Worm (Caenorhabditis elegans) whole organism, dauer: ENCODE results near the gene C13C4.8.

Experiments
- unc-62 ChIP-seq: sonication (generic microtip); optimal IDR thresholded peaks from 2 replicates; lab custom pipeline; 2017; ENCODE audit warnings: missing biosample characterization, missing genetic modification reagents, missing genetic modification characterization

C13C4.8 gene

ce11 chrV:12117567-12118053 is at the start of gene C13C4.8:
Gene C13C4.8, plus strand, starts transcription at chrV:12118003.
- TF ChIP-seq unc-62: no peak

ce11 chrV:12068437-12068836 is 49.4 kb upstream of the C13C4.8 start, which contains the start of gene kmo-2:
Gene kmo-2, minus strand, starts transcription at chrV:12068537.
- TF ChIP-seq unc-62: no peak

DNA sequence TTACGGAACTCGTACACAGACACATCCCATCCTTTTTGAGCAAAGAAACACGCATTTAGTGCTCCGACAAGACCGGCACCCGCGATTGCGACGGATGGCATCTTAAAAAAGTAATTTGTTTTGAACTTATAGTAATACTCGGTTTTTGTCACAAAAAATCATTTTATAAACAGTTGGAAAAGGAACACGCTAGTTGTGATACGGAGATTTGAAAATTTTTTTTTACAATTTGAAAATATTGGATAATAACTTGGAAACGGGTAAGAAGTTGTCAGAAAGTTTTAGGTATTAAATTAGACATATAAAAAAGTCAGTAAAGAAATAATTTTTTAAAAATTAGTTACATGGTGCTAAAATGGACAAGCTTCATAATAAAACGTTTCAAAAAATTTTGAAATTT is 47.4 kb upstream of the C13C4.8 start, which contains the start of gene kmo-1:
kmo-1 (minus strand) TSS at position 101 of the 400 bp plus-strand sequence.
- no peak for TF ChIP-seq unc-62

- TF ChIP-seq unc-62: no peak
Observed at ce11 chrV:12071483-12071882, 46.3 kb upstream of the C13C4.8 start.

- TF ChIP-seq unc-62: no peak
Observed at ce11 chrV:12074886-12075285, 42.9 kb upstream of the C13C4.8 start, which contains the start of gene R07B7.6. Gene R07B7.6, minus strand, starts transcription at chrV:12074986.

DNA sequence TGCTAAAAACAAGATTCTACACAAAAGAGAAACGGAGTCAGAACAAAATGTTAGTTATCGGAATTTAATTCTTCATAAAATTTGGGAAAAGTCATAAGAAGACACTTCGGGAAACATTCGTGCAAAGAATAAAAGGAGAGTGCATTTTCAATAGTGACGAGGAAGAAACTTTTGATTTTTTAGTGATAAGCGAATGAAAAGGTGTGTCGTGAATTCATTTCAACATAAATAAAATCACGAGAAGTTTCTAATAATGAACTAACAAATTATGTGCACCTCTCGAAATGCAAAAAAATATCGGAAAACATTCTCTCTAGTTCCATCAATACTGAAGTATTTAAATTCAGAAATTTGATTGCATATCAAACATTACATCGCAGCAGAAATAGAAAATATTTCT is 41.8 kb upstream of the C13C4.8 start:
- no peak for TF ChIP-seq unc-62

ce11 chrV:12080274-12080673 is 37.5 kb upstream of the C13C4.8 start, which contains the start of gene R07B7.9:
Gene R07B7.9, minus strand, starts transcription at chrV:12080374.
- TF ChIP-seq unc-62: no peak

DNA sequence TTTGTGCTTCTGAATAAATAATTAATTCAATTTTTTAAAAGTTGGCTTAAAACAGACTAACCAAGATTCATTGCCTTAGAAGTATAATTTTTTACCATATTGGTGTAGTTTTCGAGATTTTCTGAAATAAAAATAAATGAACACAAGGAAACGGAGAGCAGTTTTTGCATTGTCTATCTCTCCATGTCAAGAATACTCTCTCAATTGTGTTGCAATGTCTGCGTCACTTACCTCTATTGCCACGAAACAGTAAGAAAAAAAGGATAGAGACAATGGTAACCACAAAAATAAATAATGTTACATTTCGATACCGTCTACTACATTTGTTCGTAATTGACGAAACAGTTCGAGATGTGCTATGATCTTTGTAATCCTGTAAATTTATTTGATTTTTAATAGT is 34.9 kb upstream of the C13C4.8 start, which contains the start of gene R07B7.10:
R07B7.10 (plus strand) TSS at position 285 of the 400 bp plus-strand sequence.
- TF ChIP-seq unc-62: no peak

- TF ChIP-seq unc-62: no peak
Observed at ce11 chrV:12084216-12084615, 33.6 kb upstream of the C13C4.8 start, which contains the start of gene R07B7.8. Gene R07B7.8, minus strand, starts transcription at chrV:12084316.

- TF ChIP-seq unc-62: no peak
Observed at ce11 chrV:12085867-12086634, 31.8 kb upstream of the C13C4.8 start.

DNA sequence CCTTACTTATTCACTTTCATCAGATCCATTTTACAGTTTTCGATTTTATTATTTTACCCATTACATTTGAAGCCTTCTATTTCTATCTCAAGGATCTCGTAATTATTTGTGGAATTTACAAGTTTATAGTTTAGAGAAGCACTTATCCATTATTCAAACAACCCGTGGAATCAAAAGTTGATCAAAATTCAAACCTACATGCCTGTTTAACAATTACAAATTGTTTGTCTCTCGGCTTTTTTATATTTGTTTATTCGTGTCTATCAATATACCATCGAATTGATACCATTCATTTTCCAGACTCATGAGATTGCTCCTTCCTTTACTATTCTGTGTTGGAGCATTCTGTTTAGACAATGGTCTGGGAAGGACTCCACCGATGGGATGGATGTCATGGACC is 30.9 kb upstream of the C13C4.8 start, which contains the start of gene gana-1:
gana-1 (plus strand) TSS at position 301 of the 400 bp plus-strand sequence.
- TF ChIP-seq unc-62: no peak

ce11 chrV:12088773-12089172 is 29.0 kb upstream of the C13C4.8 start, which contains the start of gene R07B7.12:
Gene R07B7.12, plus strand, starts transcription at chrV:12089073.
- TF ChIP-seq unc-62: no peak

DNA sequence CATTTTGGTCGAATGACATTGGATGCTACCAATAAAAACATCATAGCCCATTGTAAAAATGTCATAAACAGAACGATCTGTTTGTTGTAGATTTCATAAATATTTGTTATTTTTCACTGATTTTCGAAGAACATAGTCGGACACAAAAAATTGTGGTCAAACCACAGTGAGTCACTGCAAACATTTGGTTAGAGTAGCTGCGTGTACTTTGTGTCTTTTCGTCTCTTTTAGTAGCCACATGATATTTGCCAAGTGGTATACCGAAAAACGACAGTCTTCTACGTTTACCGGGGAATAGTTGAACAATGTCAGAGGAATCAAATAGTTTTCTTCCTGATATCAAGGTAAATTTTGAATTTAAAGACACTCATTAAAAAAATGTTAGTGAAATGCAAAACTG is 26.0 kb upstream of the C13C4.8 start, which contains the start of gene nhr-206:
nhr-206 (plus strand) TSS at position 248 of the 400 bp plus-strand sequence.
- TF ChIP-seq unc-62: no peak

ce11 chrV:12094030-12094429 is 23.8 kb upstream of the C13C4.8 start, which contains the start of gene nhr-208:
Gene nhr-208, plus strand, starts transcription at chrV:12094317.
- no peak for TF ChIP-seq unc-62

DNA sequence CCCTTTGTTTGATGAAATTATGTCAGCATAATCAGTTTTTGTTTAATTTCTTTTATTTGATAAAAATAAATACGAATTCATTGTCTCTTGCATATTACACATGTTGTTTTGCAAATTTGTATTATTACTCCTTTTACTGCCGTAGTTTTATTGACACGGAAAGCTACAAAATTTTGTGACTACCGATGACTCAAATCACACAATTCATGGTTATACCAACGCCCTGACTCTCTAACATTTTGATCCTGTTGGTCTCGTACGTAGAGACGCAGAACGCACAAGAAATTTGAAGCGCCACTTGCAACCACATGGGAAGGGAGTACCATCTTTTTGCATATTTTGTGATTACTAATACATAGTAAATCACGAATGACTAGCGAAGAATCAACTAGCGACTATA is 21.9 kb upstream of the C13C4.8 start, which contains the start of gene nhr-207:
nhr-207 (plus strand) TSS at position 282 of the 400 bp plus-strand sequence.
- TF ChIP-seq unc-62: no peak

- no peak for TF ChIP-seq unc-62
Observed at ce11 chrV:12098123-12098522, 19.7 kb upstream of the C13C4.8 start, which contains the start of gene nhr-209. Gene nhr-209, plus strand, starts transcription at chrV:12098149.

DNA sequence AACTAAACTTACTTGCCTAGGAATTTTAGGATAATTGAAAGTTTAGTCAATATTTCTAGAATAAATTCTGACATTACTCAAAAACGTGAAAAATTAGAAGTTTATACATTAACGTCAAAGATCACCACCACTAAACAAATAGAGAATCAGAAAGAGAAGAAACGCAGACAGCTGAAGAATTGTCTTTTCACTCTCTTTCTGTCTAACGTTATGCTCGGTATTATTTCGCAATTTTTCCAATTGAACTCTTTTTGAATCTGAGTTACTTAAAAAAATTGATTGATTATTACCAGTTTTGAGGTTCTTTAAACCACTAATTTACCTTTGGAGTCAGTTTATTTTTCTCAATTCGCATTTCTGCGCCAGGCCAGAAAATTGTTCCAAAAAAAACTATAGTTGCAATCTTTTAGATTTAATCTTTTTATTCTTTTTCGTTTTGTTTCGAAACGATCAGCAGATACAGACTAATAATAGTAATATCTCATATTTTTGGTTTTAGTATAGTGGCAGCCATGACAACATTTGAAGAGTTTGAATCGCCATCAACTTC is 16.9 kb upstream of the C13C4.8 start, which contains the start of gene nhr-154:
nhr-154 (plus strand) TSS at position 500 of the 550 bp plus-strand sequence.
- TF ChIP-seq unc-62: no peak
